Worm (Caenorhabditis elegans) whole organism, L4 larva: Measurements from ENCODE around the gene ptr-13.

Experiments used
- D1046.2 ChIP-seq: fragments of 200-800 bp; sonication (Bioruptor generic); IDR thresholded peaks from 2 replicates; pipeline ENCODE4 v1.3.6; 2022; ENCODE audit warnings: missing genetic modification characterization, missing compliant biosample characterization
- F10B5.3 ChIP-seq: sonication (generic microtip); optimal IDR thresholded peaks from 2 replicates; lab custom pipeline; 2016; ENCODE audit warnings: mild to moderate bottlenecking, missing genetic modification characterization, missing compliant biosample characterization
- F44E2.7 ChIP-seq: fragments of 200-800 bp; sonication (Bioruptor generic); IDR thresholded peaks from 2 replicates; pipeline ENCODE4 v2.1.2; 2022; ENCODE audit warnings: missing genetic modification characterization, missing compliant biosample characterization
- R02D3.7 ChIP-seq: fragments of 150-350 bp; sonication (generic microtip); optimal IDR thresholded peaks from 3 replicates; lab custom pipeline; 2014; ENCODE audit warnings: missing biosample characterization, missing genetic modification characterization
- T20F7.1 ChIP-seq: fragments of 200-800 bp; sonication (Bioruptor generic); optimal IDR thresholded peaks from 2 replicates; lab custom pipeline; 2018; ENCODE audit warnings: mild to moderate bottlenecking, missing genetic modification characterization, missing compliant biosample characterization
- T26A8.4 ChIP-seq: fragments of 200-800 bp; sonication (Bioruptor generic); IDR thresholded peaks from 2 replicates; pipeline ENCODE4 v1.3.6; 2022; ENCODE audit warnings: missing genetic modification characterization, missing compliant biosample characterization
- Y105C5A.15 ChIP-seq: fragments of 200-800 bp; sonication (Bioruptor generic); IDR thresholded peaks from 2 replicates; pipeline ENCODE4 v1.3.6; 2022; ENCODE audit warnings: missing genetic modification characterization, missing compliant biosample characterization
- Y48G9A.11 ChIP-seq: fragments of 200-800 bp; sonication (Bioruptor generic); IDR thresholded peaks from 2 replicates; pipeline ENCODE4 v1.3.6; 2022; ENCODE audit warnings: missing genetic modification reagents, missing genetic modification characterization, missing compliant biosample characterization
- ZK546.5 ChIP-seq, 2 experiments: sonication (generic microtip); optimal IDR thresholded peaks; 2 replicates each; lab custom pipeline; 2017; ENCODE audit warnings: missing biosample characterization in 2 of 2, missing genetic modification characterization in 2 of 2
- aha-1 ChIP-seq: fragments of 150-350 bp; peaks from one replicate; lab custom pipeline; 2014; ENCODE audit warnings: missing biosample characterization, missing genetic modification characterization
- attf-4 ChIP-seq: sonication (generic microtip); optimal IDR thresholded peaks from 3 replicates; lab custom pipeline; 2017; ENCODE audit warnings: missing biosample characterization, missing genetic modification characterization
- ceh-20 ChIP-seq: fragments of 200-800 bp; sonication (Bioruptor generic); IDR thresholded peaks from 2 replicates; pipeline ENCODE4 v1.3.6; 2022; ENCODE audit warnings: missing genetic modification reagents, missing genetic modification characterization, missing compliant biosample characterization
- ceh-32 ChIP-seq: sonication (generic microtip); optimal IDR thresholded peaks from 2 replicates; lab custom pipeline; 2016; ENCODE audit warnings: mild to moderate bottlenecking, missing genetic modification characterization, missing compliant biosample characterization; ENCODE audit not compliant: poor library complexity
- ceh-44 ChIP-seq: fragments of 200-800 bp; sonication (Bioruptor generic); IDR thresholded peaks from 2 replicates; pipeline ENCODE4 v1.3.6; 2022; ENCODE audit warnings: missing genetic modification reagents, missing genetic modification characterization, missing compliant biosample characterization
- cey-2 ChIP-seq: sonication (generic microtip); optimal IDR thresholded peaks from 3 replicates; lab custom pipeline; 2017; ENCODE audit warnings: missing genetic modification characterization, mild to moderate bottlenecking, missing compliant biosample characterization, antibody characterized with exemption, borderline replicate concordance; ENCODE audit not compliant: insufficient read depth
- daf-12 ChIP-seq: fragments of 150-350 bp; optimal IDR thresholded peaks from 2 replicates; lab custom pipeline; 2014; ENCODE audit warnings: missing biosample characterization, missing genetic modification reagents, missing genetic modification characterization
- dpl-1 ChIP-seq: fragments of 150-350 bp; optimal IDR thresholded peaks from 2 replicates; lab custom pipeline; 2014; ENCODE audit warnings: missing biosample characterization, missing genetic modification reagents, missing genetic modification characterization
- dve-1 ChIP-seq: sonication (generic microtip); optimal IDR thresholded peaks from 2 replicates; lab custom pipeline; 2017; ENCODE audit warnings: antibody characterized with exemption, mild to moderate bottlenecking, missing genetic modification characterization, missing compliant biosample characterization; ENCODE audit not compliant: insufficient read depth
- egl-27 ChIP-seq: sonication (generic microtip); optimal IDR thresholded peaks from 3 replicates; lab custom pipeline; 2017; ENCODE audit warnings: missing biosample characterization, missing genetic modification reagents, missing genetic modification characterization
- fos-1 ChIP-seq: fragments of 150-350 bp; optimal IDR thresholded peaks from 2 replicates; lab custom pipeline; 2014; ENCODE audit warnings: missing biosample characterization, missing genetic modification characterization
- gei-8 ChIP-seq: fragments of 200-800 bp; sonication (Bioruptor generic); optimal IDR thresholded peaks from 2 replicates; lab custom pipeline; 2018; ENCODE audit warnings: mild to moderate bottlenecking, missing genetic modification characterization, missing compliant biosample characterization
- hlh-11 ChIP-seq: fragments of 200-800 bp; sonication (Bioruptor generic); optimal IDR thresholded peaks from 2 replicates; lab custom pipeline; 2018; ENCODE audit warnings: mild to moderate bottlenecking, missing genetic modification characterization, missing compliant biosample characterization
- hlh-30 ChIP-seq: sonication (generic microtip); optimal IDR thresholded peaks from 2 replicates; lab custom pipeline; 2017; ENCODE audit warnings: antibody characterized with exemption, mild to moderate bottlenecking, missing genetic modification characterization, missing compliant biosample characterization; ENCODE audit not compliant: insufficient read depth
- lin-29 ChIP-seq: fragments of 200-800 bp; sonication (Bioruptor generic); IDR thresholded peaks from 2 replicates; pipeline ENCODE4 v1.3.6; 2022; ENCODE audit warnings: missing genetic modification reagents, missing genetic modification characterization, missing compliant biosample characterization
- madf-5 ChIP-seq, 2 experiments: fragments of 200-800 bp; sonication (Bioruptor generic); IDR thresholded peaks; 2 replicates each; pipeline ENCODE4 v1.3.6; 2022; ENCODE audit warnings: missing compliant biosample characterization in 2 of 2, missing genetic modification characterization in 2 of 2
- mdt-29 ChIP-seq: fragments of 200-800 bp; sonication (Bioruptor generic); IDR thresholded peaks from 2 replicates; pipeline ENCODE4 v1.3.6; 2022; ENCODE audit warnings: missing genetic modification reagents, missing genetic modification characterization, missing compliant biosample characterization
- mep-1 ChIP-seq: fragments of 150-350 bp; sonication (generic microtip); optimal IDR thresholded peaks from 3 replicates; lab custom pipeline; 2014; ENCODE audit warnings: missing biosample characterization, missing genetic modification characterization
- nhr-102 ChIP-seq: sonication (generic microtip); optimal IDR thresholded peaks from 2 replicates; lab custom pipeline; 2016; ENCODE audit warnings: mild to moderate bottlenecking, missing genetic modification characterization, moderate library complexity, missing compliant biosample characterization
- nhr-11 ChIP-seq: fragments of 150-350 bp; optimal IDR thresholded peaks from 2 replicates; lab custom pipeline; 2014; ENCODE audit warnings: missing biosample characterization, missing genetic modification characterization
- nhr-111 ChIP-seq: fragments of 200-800 bp; sonication (Bioruptor generic); optimal IDR thresholded peaks from 2 replicates; lab custom pipeline; 2018; ENCODE audit warnings: mild to moderate bottlenecking, missing genetic modification characterization, missing compliant biosample characterization
- nhr-25 ChIP-seq: sonication (generic microtip); optimal IDR thresholded peaks from 2 replicates; lab custom pipeline; 2017; ENCODE audit warnings: missing genetic modification characterization, mild to moderate bottlenecking, missing compliant biosample characterization, antibody characterized with exemption, moderate library complexity, borderline replicate concordance; ENCODE audit not compliant: insufficient read depth
- nhr-28 ChIP-seq: fragments of 150-350 bp; optimal IDR thresholded peaks from 2 replicates; lab custom pipeline; 2014; ENCODE audit warnings: missing biosample characterization, missing genetic modification characterization
- nhr-42 ChIP-seq: fragments of 200-800 bp; sonication (Bioruptor generic); IDR thresholded peaks from 2 replicates; pipeline ENCODE4 v1.3.6; 2022; ENCODE audit warnings: missing genetic modification characterization, missing compliant biosample characterization
- nhr-6 ChIP-seq: fragments of 150-350 bp; optimal IDR thresholded peaks from 2 replicates; lab custom pipeline; 2014; ENCODE audit warnings: missing biosample characterization, missing genetic modification characterization
- nhr-77 ChIP-seq: fragments of 150-350 bp; optimal IDR thresholded peaks from 2 replicates; lab custom pipeline; 2014; ENCODE audit warnings: missing biosample characterization, missing genetic modification characterization
- php-3 ChIP-seq: fragments of 200-800 bp; sonication (Bioruptor generic); IDR thresholded peaks from 2 replicates; pipeline ENCODE4 v1.3.6; 2022; ENCODE audit warnings: missing genetic modification reagents, missing genetic modification characterization, missing compliant biosample characterization
- rbr-2 ChIP-seq: sonication (generic microtip); optimal IDR thresholded peaks from 2 replicates; lab custom pipeline; 2016; ENCODE audit warnings: missing genotype, missing genetic modification characterization, missing compliant biosample characterization
- saeg-2 ChIP-seq: fragments of 200-800 bp; sonication (Bioruptor generic); IDR thresholded peaks from 2 replicates; pipeline ENCODE4 v1.3.6; 2022; ENCODE audit warnings: missing genetic modification reagents, missing genetic modification characterization, missing compliant biosample characterization
- snpc-4 ChIP-seq: fragments of 150-350 bp; optimal IDR thresholded peaks from 2 replicates; lab custom pipeline; 2014; ENCODE audit warnings: missing biosample characterization, missing genetic modification characterization
- tra-1 ChIP-seq: fragments of 200-800 bp; sonication (Bioruptor generic); IDR thresholded peaks from 2 replicates; pipeline ENCODE4 v1.3.6; 2022; ENCODE audit warnings: missing genetic modification reagents, missing genetic modification characterization, missing compliant biosample characterization
- unc-39 ChIP-seq: sonication (generic microtip); optimal IDR thresholded peaks from 2 replicates; lab custom pipeline; 2017; ENCODE audit warnings: missing biosample characterization, missing genetic modification characterization
- vab-7 ChIP-seq: fragments of 200-800 bp; sonication (Bioruptor generic); IDR thresholded peaks from 2 replicates; pipeline ENCODE4 v1.3.6; 2022; ENCODE audit warnings: missing genetic modification reagents, missing genetic modification characterization, missing compliant biosample characterization
- zag-1 ChIP-seq: fragments of 150-350 bp; optimal IDR thresholded peaks from 2 replicates; lab custom pipeline; 2014; ENCODE audit warnings: missing biosample characterization, missing genetic modification characterization
- zip-11 ChIP-seq: fragments of 200-800 bp; sonication (Bioruptor generic); IDR thresholded peaks from 2 replicates; pipeline ENCODE4 v1.3.6; 2022; ENCODE audit warnings: missing genetic modification characterization, missing compliant biosample characterization
- zip-2 ChIP-seq: fragments of 150-350 bp; optimal IDR thresholded peaks from 2 replicates; lab custom pipeline; 2014; ENCODE audit warnings: missing biosample characterization, missing genetic modification characterization
- ztf-11 ChIP-seq: fragments of 150-350 bp; optimal IDR thresholded peaks from 2 replicates; lab custom pipeline; 2014; ENCODE audit warnings: missing biosample characterization, missing genetic modification characterization

The ptr-13 gene

ce11 chrII:11163291-11163690 is 1.0 kb upstream of the ptr-13 start:
- TF ChIP-seq php-3 (GFP tag; lab: Robert Waterston, UW) (no peak), hlh-30 (tag; lab: Kevin White, UChicago) (peak; percentile 23), nhr-28 (tag; lab: Kevin White, UChicago) (peak; percentile 67)

- TF ChIP-seq aha-1 (tag; lab: Kevin White, UChicago) (peak; percentile 65), ZK546.5 (tag; optimal IDR thresholded peaks at IDR 0.05; lab: Kevin White, UChicago) (no peak), nhr-28 (tag; lab: Kevin White, UChicago) (peak; percentile 5)
These were observed 606 bp downstream of the ptr-13 start for ce11 chrII:11161675-11162074.

ce11 chrII:11157660-11158059 is 4.6 kb downstream of the ptr-13 start:
- TF ChIP-seq nhr-77 (tag; lab: Kevin White, UChicago) (peak; percentile 43), dve-1 (tag; lab: Kevin White, UChicago) (peak; percentile 38), nhr-42 (peak; percentile 74), T26A8.4 (GFP tag; lab: Robert Waterston, UW) (peak; percentile 74), saeg-2 (0 out of 2 replicates have a peak, but pooled peaks have one; percentile 53), mep-1 (peak; percentile 72), egl-27 (tag; lab: Kevin White, UChicago) (no peak), zip-2 (peak; percentile 22), ceh-32 (no peak), vab-7 (GFP tag; lab: Robert Waterston, UW) (peak; percentile 80), dpl-1 (GFP tag; lab: Kevin White, UChicago) (peak; percentile 20), nhr-111 (no peak), attf-4 (tag; lab: Kevin White, UChicago) (no peak), php-3 (GFP tag; lab: Robert Waterston, UW) (peak; percentile 60), F10B5.3 (tag; lab: Kevin White, UChicago) (no peak), mdt-29 (0 out of 2 replicates have a peak, but pooled peaks have one; percentile 45), zip-11 (GFP tag; lab: Robert Waterston, UW) (no peak), tra-1 (peak; percentile 71; the same call in 1 of the 2 replicates), D1046.2 (peak; percentile 83; the same call in 1 of the 2 replicates), hlh-11 (tag; lab: Kevin White, UChicago) (peak; percentile 45), F44E2.7 (0 out of 2 replicates have a peak, but pooled peaks have one; percentile 14), snpc-4 (tag; lab: Kevin White, UChicago) (no peak), unc-39 (no peak), zag-1 (tag; lab: Kevin White, UChicago) (no peak), Y105C5A.15 (GFP tag; lab: Robert Waterston, UW) (peak; percentile 85), cey-2 (tag; lab: Kevin White, UChicago) (no peak), fos-1 (tag; lab: Kevin White, UChicago) (no peak), R02D3.7 (tag; lab: Kevin White, UChicago) (no peak), madf-5 (GFP tag; IDR thresholded peaks at IDR 0.05; lab: Robert Waterston, UW) (0 out of 4 replicates have a peak, but pooled peaks of 1 of the 2 experiments have one; percentile 52), ceh-44 (GFP tag; lab: Robert Waterston, UW) (no peak), nhr-11 (tag; lab: Kevin White, UChicago) (no peak), ztf-11 (tag; lab: Kevin White, UChicago) (no peak), nhr-102 (tag; lab: Kevin White, UChicago) (peak; percentile 16), lin-29 (0 out of 2 replicates have a peak, but pooled peaks have one; percentile 44), nhr-25 (no peak), T20F7.1 (peak; percentile 3), daf-12 (no peak), nhr-6 (tag; lab: Kevin White, UChicago) (no peak), ceh-20 (peak; percentile 51; the same call in 1 of the 2 replicates), hlh-30 (tag; lab: Kevin White, UChicago) (peak; percentile 29), aha-1 (tag; lab: Kevin White, UChicago) (no peak), gei-8 (GFP tag; lab: Kevin White, UChicago) (no peak), rbr-2 (tag; lab: Kevin White, UChicago) (peak; percentile 56), Y48G9A.11 (GFP tag; lab: Robert Waterston, UW) (peak; percentile 65; the same call in 1 of the 2 replicates)
